Worm (Caenorhabditis elegans) whole organism, midembryonic: ENCODE data around the gene srx-5.

Experiments used
- cog-1 ChIP-seq: sonication (generic microtip); optimal IDR thresholded peaks from 2 replicates; lab custom pipeline; 2016; ENCODE audit warnings: missing genetic modification characterization, missing compliant biosample characterization
- flt-1 ChIP-seq: fragments of 200-800 bp; sonication (Bioruptor generic); IDR thresholded peaks from 2 replicates; pipeline ENCODE4 v1.3.6; 2022; ENCODE audit warnings: missing genetic modification characterization, missing compliant biosample characterization
- tab-1 ChIP-seq: fragments of 200-800 bp; sonication (Bioruptor generic); IDR thresholded peaks from 2 replicates; pipeline ENCODE4 v1.3.6; 2022; ENCODE audit warnings: missing genetic modification characterization, missing compliant biosample characterization
- ztf-23 ChIP-seq: fragments of 200-800 bp; sonication (Bioruptor generic); IDR thresholded peaks from 2 replicates; pipeline ENCODE4 v1.3.6; 2022; ENCODE audit warnings: missing genetic modification reagents, missing genetic modification characterization, missing compliant biosample characterization

The srx-5 gene

ce11 chrV:748044-748443 is 48.2 kb downstream of the srx-5 start, which contains the start of gene sri-4:
Gene sri-4, plus strand, starts transcription at chrV:748344.
- no peak for TF ChIP-seq cog-1 (tag; lab: Kevin White, UChicago)
- no peak for TF ChIP-seq tab-1 (GFP tag; lab: Robert Waterston, UW)
- no peak for TF ChIP-seq ztf-23
- no peak for TF ChIP-seq flt-1 (GFP tag; lab: Robert Waterston, UW)
